Worm (Caenorhabditis elegans): ENCODE measurements around the gene R10H10.3.

DNA sequence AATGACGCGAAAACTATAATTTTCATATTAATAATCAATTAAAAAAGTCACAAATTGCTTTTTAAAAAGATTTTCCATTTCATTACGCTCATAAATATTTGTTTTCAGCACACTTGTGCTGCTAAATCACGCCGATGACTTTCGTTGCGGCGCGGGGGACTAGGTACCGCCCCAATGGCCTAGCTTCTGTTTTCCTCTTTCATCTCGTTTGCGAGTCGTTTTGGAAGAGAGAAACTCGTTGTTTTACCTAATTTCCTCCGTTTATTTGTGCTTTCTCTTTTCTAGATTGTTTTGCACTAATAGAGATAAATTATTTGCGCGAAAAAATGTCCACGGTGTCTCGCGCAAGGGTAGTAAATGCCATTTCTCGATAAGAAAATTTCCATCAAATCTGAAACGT is 7.3 kb upstream of the R10H10.3 start:
- no peak for TF ChIP-seq nhr-11 (tag; optimal IDR thresholded peaks at IDR 0.05)
- TF ChIP-seq ceh-9 (tag; optimal IDR thresholded peaks at IDR 0.05), result no peak
- TF ChIP-seq elt-2 (tag; optimal IDR thresholded peaks at IDR 0.05), result no peak
- TF ChIP-seq lim-6 (tag; optimal IDR thresholded peaks at IDR 0.05), result no peak
- TF ChIP-seq unc-86 (tag; optimal IDR thresholded peaks at IDR 0.05), result no peak
- no peak for TF ChIP-seq fkh-10 (GFP tag; optimal IDR thresholded peaks at IDR 0.05)
- TF ChIP-seq pat-9 (tag; optimal IDR thresholded peaks at IDR 0.05), result no peak
- TF ChIP-seq syd-9 (tag; optimal IDR thresholded peaks at IDR 0.05), result no peak
- no peak for TF ChIP-seq pqm-1 (tag; optimal IDR thresholded peaks at IDR 0.05)
- TF ChIP-seq C08G9.2 (tag; optimal IDR thresholded peaks at IDR 0.05), result no peak
- TF ChIP-seq ama-1 (optimal IDR thresholded peaks at IDR 0.05), result no peak
- no peak for TF ChIP-seq fax-1 (tag; optimal IDR thresholded peaks at IDR 0.05)
